Worm (Caenorhabditis elegans): Measurements from ENCODE around the gene C27A7.5.

- TF ChIP-seq flt-1 (GFP tag; IDR thresholded peaks at IDR 0.05) (no peak), ceh-36 (tag; optimal IDR thresholded peaks at IDR 0.05) (no peak), hmg-4 (GFP tag; optimal IDR thresholded peaks at IDR 0.05) (no peak), hnd-1 (tag; optimal IDR thresholded peaks at IDR 0.05) (no peak), ama-1 (optimal IDR thresholded peaks at IDR 0.05) (no peak), ets-7 (tag; optimal IDR thresholded peaks at IDR 0.05) (no peak), hmbx-1 (tag; optimal IDR thresholded peaks at IDR 0.05) (no peak), tbx-11 (GFP tag; IDR thresholded peaks at IDR 0.05) (no peak), F13C5.2 (tag; optimal IDR thresholded peaks at IDR 0.05) (no peak), ceh-13 (GFP tag; optimal IDR thresholded peaks at IDR 0.05) (no peak), pes-1 (GFP tag; IDR thresholded peaks at IDR 0.05) (no peak), scrt-1 (GFP tag; IDR thresholded peaks at IDR 0.05) (no peak), tra-4 (tag; optimal IDR thresholded peaks at IDR 0.05) (no peak), sea-1 (GFP tag; conservative IDR thresholded peaks at IDR 0.05) (no peak)
Observed at ce11 chrV:12187344-12187743, 25.2 kb upstream of the C27A7.5 start, which contains the start of gene ZK863.8.
